Worm (Caenorhabditis elegans): ENCODE measurements around the gene F42H10.6.
A peak's percentile ranks its signal among the peaks of the same experiment; 100 is the strongest.

F42H10.6 gene

ce11 chrIII:8511711-8512110, 31.5 kb upstream of the F42H10.6 start (continued):
- TF ChIP-seq xbp-1 (tag; optimal IDR thresholded peaks at IDR 0.05): no peak
- TF ChIP-seq sup-37 (GFP tag; optimal IDR thresholded peaks at IDR 0.05): no peak
- TF ChIP-seq tlp-1 (tag; optimal IDR thresholded peaks at IDR 0.05): no peak
- TF ChIP-seq fos-1 (tag; optimal IDR thresholded peaks at IDR 0.05): no peak
- no peak for TF ChIP-seq aly-2 (tag; optimal IDR thresholded peaks at IDR 0.05)
- no peak for TF ChIP-seq sox-4 (tag; optimal IDR thresholded peaks at IDR 0.05)
- TF ChIP-seq efl-1 (optimal IDR thresholded peaks at IDR 0.05): no peak
- TF ChIP-seq efl-1 (GFP tag; optimal IDR thresholded peaks at IDR 0.05 in 1 of 2): no peak
- no peak for TF ChIP-seq nhr-19 (GFP tag; conservative IDR thresholded peaks at IDR 0.05)
- no peak for TF ChIP-seq mep-1 (tag; optimal IDR thresholded peaks at IDR 0.05)
- TF ChIP-seq rnt-1 (tag; optimal IDR thresholded peaks at IDR 0.05): no peak
- TF ChIP-seq egl-13 (tag; optimal IDR thresholded peaks at IDR 0.05): peak; percentile 34
- no peak for TF ChIP-seq nhr-237 (tag; optimal IDR thresholded peaks at IDR 0.05)
- TF ChIP-seq elt-3 (tag; optimal IDR thresholded peaks at IDR 0.05): no peak
- TF ChIP-seq fkh-8 (tag; optimal IDR thresholded peaks at IDR 0.05): no peak
- TF ChIP-seq unc-86 (tag; optimal IDR thresholded peaks at IDR 0.05): no peak
- no peak for TF ChIP-seq Y116A8C.19 (tag; optimal IDR thresholded peaks at IDR 0.05; ENCODE audit: borderline replicate concordance)
- no peak for TF ChIP-seq C04F5.9 (tag; optimal IDR thresholded peaks at IDR 0.05)
- TF ChIP-seq lir-3 (tag; optimal IDR thresholded peaks at IDR 0.05; ENCODE audit: poor library complexity): no peak
- TF ChIP-seq nhr-47 (tag; optimal IDR thresholded peaks at IDR 0.05): no peak

ce11 chrIII:8509644-8510393, 29.6 kb upstream of the F42H10.6 start:
- TF ChIP-seq nhr-12 (tag; optimal IDR thresholded peaks at IDR 0.05): no peak
- TF ChIP-seq nhr-85 (tag): no peak
- no peak for TF ChIP-seq nhr-11 (tag; optimal IDR thresholded peaks at IDR 0.05)
- peak; percentile 46 for TF ChIP-seq nhr-47 (tag; optimal IDR thresholded peaks at IDR 0.05)
- no peak for TF ChIP-seq lin-15B (tag; optimal IDR thresholded peaks at IDR 0.05)
- no peak for TF ChIP-seq nhr-76 (tag; optimal IDR thresholded peaks at IDR 0.05)
- TF ChIP-seq hpl-2 (GFP tag; optimal IDR thresholded peaks at IDR 0.05): no peak
- TF ChIP-seq sptf-1 (tag; optimal IDR thresholded peaks at IDR 0.05): no peak
- peak in 1 of 3 experiments; percentile 1 for TF ChIP-seq dpl-1 (GFP tag; optimal IDR thresholded peaks at IDR 0.05)
- TF ChIP-seq egl-13 (tag; optimal IDR thresholded peaks at IDR 0.05): peak; percentile 69
- TF ChIP-seq lsy-2 (tag; optimal IDR thresholded peaks at IDR 0.05): peak in 1 of 2 experiments; percentile 51
- peak; percentile 2 for TF ChIP-seq skn-1 (tag; optimal IDR thresholded peaks at IDR 0.05)
- no peak for TF ChIP-seq ceh-90 (tag; optimal IDR thresholded peaks at IDR 0.05)
- no peak for TF ChIP-seq ama-1 (optimal IDR thresholded peaks at IDR 0.05)
- TF ChIP-seq F16B12.6 (tag; optimal IDR thresholded peaks at IDR 0.05): no peak
- TF ChIP-seq nhr-90 (tag; optimal IDR thresholded peaks at IDR 0.05; ENCODE audit: poor library complexity): no peak
- TF ChIP-seq snpc-4 (tag; optimal IDR thresholded peaks at IDR 0.05): no peak
- TF ChIP-seq blmp-1 (tag; optimal IDR thresholded peaks at IDR 0.05): no peak
- TF ChIP-seq sox-4 (tag; optimal IDR thresholded peaks at IDR 0.05): peak; percentile 10
- TF ChIP-seq ets-5 (GFP tag; IDR thresholded peaks at IDR 0.05): no peak
- TF ChIP-seq nhr-77 (tag; optimal IDR thresholded peaks at IDR 0.05): no peak
- TF ChIP-seq nhr-237 (tag; optimal IDR thresholded peaks at IDR 0.05): no peak
- no peak for TF ChIP-seq elt-2 (tag; optimal IDR thresholded peaks at IDR 0.05)
- TF ChIP-seq dsc-1 (tag; optimal IDR thresholded peaks at IDR 0.05): peak; percentile 55
- TF ChIP-seq tbx-2 (tag; optimal IDR thresholded peaks at IDR 0.05): peak; percentile 42
- no peak for TF ChIP-seq vab-15 (tag; optimal IDR thresholded peaks at IDR 0.05)
- TF ChIP-seq zip-4 (GFP tag; optimal IDR thresholded peaks at IDR 0.05): no peak
- peak in 1 of 2 experiments; percentile 16 for TF ChIP-seq efl-1 (optimal IDR thresholded peaks at IDR 0.05)
- TF ChIP-seq efl-1 (GFP tag; optimal IDR thresholded peaks at IDR 0.05 in 1 of 2): peak in 1 of 2 experiments; percentile 58
- TF ChIP-seq rnt-1 (tag; optimal IDR thresholded peaks at IDR 0.05): no peak
- TF ChIP-seq elt-3 (tag; optimal IDR thresholded peaks at IDR 0.05): no peak
- peak; percentile 58 for TF ChIP-seq nhr-71 (tag; optimal IDR thresholded peaks at IDR 0.05)
- no peak for TF ChIP-seq ceh-88 (GFP tag; IDR thresholded peaks at IDR 0.05)
- peak; percentile 8 for TF ChIP-seq fkh-10 (GFP tag; optimal IDR thresholded peaks at IDR 0.05)
- peak; percentile 85 for TF ChIP-seq lin-14 (GFP tag; optimal IDR thresholded peaks at IDR 0.05)
- TF ChIP-seq jun-1 (tag; optimal IDR thresholded peaks at IDR 0.05): no peak
- no peak for TF ChIP-seq hlh-17 (GFP tag; optimal IDR thresholded peaks at IDR 0.05; ENCODE audit: borderline replicate concordance)
- TF ChIP-seq grh-1 (GFP tag; IDR thresholded peaks at IDR 0.05): no peak
- TF ChIP-seq aha-1 (tag; optimal IDR thresholded peaks at IDR 0.05): no peak
